Fruit fly (Drosophila melanogaster) whole organism, embryonic: ENCODE data around the gene Syx16.

Experiments used
- Abd-B ChIP-seq: fragments of 200-800 bp; sonication (Bioruptor generic); optimal IDR thresholded peaks from 2 replicates; lab custom pipeline; 2018; ENCODE audit warnings: missing biosample characterization, mild to moderate bottlenecking, missing genetic modification characterization, moderate library complexity
- Ada2b ChIP-seq: fragments of 200-800 bp; sonication (Bioruptor generic); IDR thresholded peaks from 2 replicates; pipeline ENCODE4 v1.3.6; 2022; ENCODE audit warnings: missing biosample characterization, missing genetic modification characterization
- BEAF-32 ChIP-seq: fragments of 200-800 bp; sonication (Bioruptor generic); optimal IDR thresholded peaks from 3 replicates; lab custom pipeline; 2017; ENCODE audit warnings: missing biosample characterization, missing genetic modification characterization, mild to moderate bottlenecking, moderate library complexity, missing genetic modification reagents
- Bgb ChIP-seq: fragments of 200-800 bp; sonication (Bioruptor generic); IDR thresholded peaks from 2 replicates; pipeline ENCODE4 v1.3.6; 2022; ENCODE audit warnings: missing biosample characterization, missing genetic modification characterization; ENCODE audit not compliant: partially characterized antibody
- BtbVII ChIP-seq: fragments of 200-800 bp; sonication (Bioruptor generic); optimal IDR thresholded peaks from 3 replicates; lab custom pipeline; 2017; ENCODE audit warnings: missing biosample characterization, mild to moderate bottlenecking, missing genetic modification characterization
- CG12236 ChIP-seq: fragments of 200-800 bp; sonication (Bioruptor generic); optimal IDR thresholded peaks from 2 replicates; lab custom pipeline; 2016; ENCODE audit warnings: missing biosample characterization, missing genetic modification characterization
- CG12659 ChIP-seq: fragments of 200-800 bp; sonication (Bioruptor generic); optimal IDR thresholded peaks from 3 replicates; lab custom pipeline; 2017; ENCODE audit warnings: mild to moderate bottlenecking, missing biosample characterization, missing genetic modification reagents, missing genetic modification characterization
- CG14667 ChIP-seq: fragments of 200-800 bp; sonication (Bioruptor generic); IDR thresholded peaks from 2 replicates; pipeline ENCODE4 v1.3.6; 2022; ENCODE audit warnings: missing biosample characterization, missing genetic modification characterization
- CG14710 ChIP-seq: fragments of 200-800 bp; sonication (Bioruptor generic); optimal IDR thresholded peaks from 3 replicates; lab custom pipeline; 2019; ENCODE audit warnings: missing biosample characterization, mild to moderate bottlenecking, missing genetic modification characterization, moderate library complexity
- CG1603 ChIP-seq: fragments of 200-800 bp; sonication (Bioruptor generic); optimal IDR thresholded peaks from 2 replicates; lab custom pipeline; 2019; ENCODE audit warnings: missing biosample characterization, mild to moderate bottlenecking, missing genetic modification characterization, moderate library complexity
- CG16813 ChIP-seq: fragments of 200-800 bp; sonication (Bioruptor generic); IDR thresholded peaks from 3 replicates; pipeline ENCODE4 v1.3.6; 2022; ENCODE audit warnings: missing biosample characterization, missing genetic modification characterization; ENCODE audit not compliant: partially characterized antibody
- CG17186 ChIP-seq: fragments of 200-800 bp; sonication (Bioruptor generic); optimal IDR thresholded peaks from 3 replicates; lab custom pipeline; 2017; ENCODE audit warnings: missing biosample characterization, missing genetic modification reagents, missing genetic modification characterization
- CG17912 ChIP-seq: fragments of 200-800 bp; sonication (Bioruptor generic); optimal IDR thresholded peaks from 2 replicates; lab custom pipeline; 2018; ENCODE audit warnings: missing biosample characterization, mild to moderate bottlenecking, missing genetic modification characterization
- CG18599 ChIP-seq: fragments of 200-800 bp; sonication (Bioruptor generic); optimal IDR thresholded peaks from 3 replicates; lab custom pipeline; 2017; ENCODE audit warnings: missing biosample characterization, missing genetic modification characterization, mild to moderate bottlenecking, moderate library complexity, missing genetic modification reagents
- CG2199 ChIP-seq: fragments of 200-800 bp; sonication (Bioruptor generic); IDR thresholded peaks from 3 replicates; pipeline ENCODE4 v1.3.6; 2022; ENCODE audit warnings: missing biosample characterization, missing genetic modification characterization
- CG34422 ChIP-seq: fragments of 200-800 bp; sonication (Bioruptor generic); IDR thresholded peaks from 3 replicates; pipeline ENCODE4 v1.3.6; 2022; ENCODE audit warnings: missing biosample characterization, missing genetic modification characterization
- CG4707 ChIP-seq: fragments of 200-800 bp; sonication (Bioruptor generic); optimal IDR thresholded peaks from 2 replicates; lab custom pipeline; 2018; ENCODE audit warnings: missing biosample characterization, mild to moderate bottlenecking, missing genetic modification characterization, moderate library complexity
- CG7987 ChIP-seq: fragments of 200-800 bp; sonication (Bioruptor generic); optimal IDR thresholded peaks from 2 replicates; lab custom pipeline; 2018; ENCODE audit warnings: missing biosample characterization, mild to moderate bottlenecking, missing genetic modification characterization, moderate library complexity
- CG9876 ChIP-seq: fragments of 200-800 bp; sonication (Bioruptor generic); optimal IDR thresholded peaks from 2 replicates; lab custom pipeline; 2016; ENCODE audit warnings: missing biosample characterization, missing genetic modification characterization
- CkIIα-i1 ChIP-seq: fragments of 200-800 bp; sonication (Bioruptor generic); IDR thresholded peaks from 2 replicates; pipeline ENCODE4 v1.3.6; 2022; ENCODE audit warnings: missing biosample characterization, missing genetic modification characterization
- D ChIP-seq, 2 experiments: fragments of 200-800 bp in 1 of 2; fragments of >200 bp in 1 of 2; sonication (Bioruptor generic) in 1 of 2; optimal IDR thresholded peaks; 2 replicates in 1 of 2; 3 replicates in 1 of 2; lab custom pipeline; 2017; ENCODE audit warnings: mild to moderate bottlenecking in 1 of 2, missing biosample characterization in 1 of 2, missing genetic modification characterization in 1 of 2, missing genetic modification reagents in 1 of 2
- Dp ChIP-seq: fragments of 200-800 bp; sonication (Bioruptor generic); optimal IDR thresholded peaks from 2 replicates; lab custom pipeline; 2018; ENCODE audit warnings: missing biosample characterization, mild to moderate bottlenecking, missing genetic modification characterization, moderate library complexity
- Dref ChIP-seq: fragments of 200-800 bp; sonication (Bioruptor generic); IDR thresholded peaks from 2 replicates; pipeline ENCODE4 v1.3.6; 2022; ENCODE audit warnings: missing biosample characterization, missing genetic modification characterization
- Drgx ChIP-seq: fragments of 200-800 bp; sonication (Bioruptor generic); IDR thresholded peaks from 2 replicates; pipeline ENCODE4 v1.3.6; 2022; ENCODE audit warnings: missing biosample characterization, missing genetic modification characterization
- E2f2 ChIP-seq: fragments of 200-800 bp; sonication (Bioruptor generic); IDR thresholded peaks from 2 replicates; pipeline ENCODE4 v1.3.6; 2022; ENCODE audit warnings: missing biosample characterization, missing genetic modification characterization
- ERR ChIP-seq: fragments of 200-800 bp; sonication (Bioruptor generic); optimal IDR thresholded peaks from 2 replicates; lab custom pipeline; 2016; ENCODE audit warnings: missing biosample characterization, missing genetic modification characterization
- Gug ChIP-seq: fragments of 200-800 bp; sonication (Bioruptor generic); IDR thresholded peaks from 4 replicates; pipeline ENCODE4 v1.3.6; 2022; ENCODE audit warnings: missing biosample characterization, missing genetic modification characterization
- H15 ChIP-seq: fragments of 200-800 bp; sonication (Bioruptor generic); IDR thresholded peaks from 3 replicates; pipeline ENCODE4 v1.3.6; 2022; ENCODE audit warnings: missing biosample characterization, missing genetic modification characterization
- MBD-R2 ChIP-seq: fragments of 200-800 bp; sonication (Bioruptor generic); IDR thresholded peaks from 2 replicates; pipeline ENCODE4 v1.3.6; 2022; ENCODE audit warnings: missing biosample characterization, missing genetic modification characterization
- Mad ChIP-seq: fragments of 200-800 bp; sonication (Bioruptor generic); optimal IDR thresholded peaks from 2 replicates; lab custom pipeline; 2016; ENCODE audit warnings: missing biosample characterization, missing genetic modification characterization
- Max ChIP-seq: fragments of 200-800 bp; sonication (Bioruptor generic); optimal IDR thresholded peaks from 2 replicates; lab custom pipeline; 2016; ENCODE audit warnings: missing biosample characterization, mild to moderate bottlenecking, missing genetic modification characterization
- Mrtf ChIP-seq: fragments of 200-800 bp; sonication (Bioruptor generic); IDR thresholded peaks from 3 replicates; pipeline ENCODE4 v1.3.6; 2022; ENCODE audit warnings: missing biosample characterization, missing genetic modification characterization
- Myb ChIP-seq: fragments of 200-800 bp; sonication (Bioruptor generic); optimal IDR thresholded peaks from 2 replicates; lab custom pipeline; 2016; ENCODE audit warnings: missing biosample characterization, missing genetic modification characterization
- NfI ChIP-seq: fragments of 200-800 bp; sonication (Bioruptor generic); optimal IDR thresholded peaks from 3 replicates; lab custom pipeline; 2018; ENCODE audit warnings: missing biosample characterization, mild to moderate bottlenecking, missing genetic modification characterization, moderate library complexity
- Xrp1 ChIP-seq: fragments of 200-800 bp; sonication (Bioruptor generic); IDR thresholded peaks from 2 replicates; pipeline ENCODE4 v1.3.6; 2022; ENCODE audit warnings: missing biosample characterization, missing genetic modification characterization
- bab2 ChIP-seq: fragments of 200-800 bp; sonication (Bioruptor generic); optimal IDR thresholded peaks from 2 replicates; lab custom pipeline; 2016; ENCODE audit warnings: missing biosample characterization, missing genetic modification characterization
- bbx ChIP-seq: fragments of 200-800 bp; sonication (Bioruptor generic); IDR thresholded peaks from 2 replicates; pipeline ENCODE4 v1.3.6; 2022; ENCODE audit warnings: missing biosample characterization, missing genetic modification characterization; ENCODE audit not compliant: partially characterized antibody
- br ChIP-seq: fragments of >200 bp; optimal IDR thresholded peaks from 2 replicates; lab custom pipeline; 2017
- btn ChIP-seq: fragments of 200-800 bp; sonication (Bioruptor generic); optimal IDR thresholded peaks from 2 replicates; lab custom pipeline; 2016; ENCODE audit warnings: missing biosample characterization, missing genetic modification characterization
- cg ChIP-seq: fragments of 200-800 bp; sonication (Bioruptor generic); optimal IDR thresholded peaks from 3 replicates; lab custom pipeline; 2019; ENCODE audit warnings: missing biosample characterization, mild to moderate bottlenecking, missing genetic modification characterization, moderate library complexity
- chn ChIP-seq: fragments of 200-800 bp; sonication (Bioruptor generic); optimal IDR thresholded peaks from 2 replicates; lab custom pipeline; 2016; ENCODE audit warnings: missing biosample characterization, missing genetic modification characterization
- croc ChIP-seq: fragments of 200-800 bp; sonication (Bioruptor generic); conservative IDR thresholded peaks from 3 replicates; pipeline ENCODE4 v1.3.6; 2022; ENCODE audit warnings: missing biosample characterization, missing genetic modification characterization
- fd64A ChIP-seq: fragments of 200-800 bp; sonication (Bioruptor generic); optimal IDR thresholded peaks from 3 replicates; lab custom pipeline; 2018; ENCODE audit warnings: missing biosample characterization, mild to moderate bottlenecking, missing genetic modification characterization
- fu2 ChIP-seq: fragments of 200-800 bp; sonication (Bioruptor generic); optimal IDR thresholded peaks from 2 replicates; lab custom pipeline; 2016; ENCODE audit warnings: missing biosample characterization, missing genetic modification characterization
- gce ChIP-seq: fragments of 200-800 bp; sonication (Bioruptor generic); IDR thresholded peaks from 3 replicates; pipeline ENCODE4 v1.3.6; 2022; ENCODE audit warnings: missing biosample characterization, missing genetic modification characterization
- gfzf ChIP-seq: fragments of 200-800 bp; sonication (Bioruptor generic); optimal IDR thresholded peaks from 2 replicates; lab custom pipeline; 2016; ENCODE audit warnings: missing biosample characterization, mild to moderate bottlenecking, missing genetic modification characterization, moderate library complexity
- knrl ChIP-seq: fragments of 200-800 bp; sonication (Bioruptor generic); IDR thresholded peaks from 3 replicates; pipeline ENCODE4 v1.3.6; 2022; ENCODE audit warnings: missing biosample characterization, missing genetic modification characterization; ENCODE audit not compliant: partially characterized antibody
- lola ChIP-seq, 3 experiments: fragments of >200 bp in 2 of 3; fragments of 200-800 bp in 1 of 3; sonication (Bioruptor generic) in 1 of 3; optimal IDR thresholded peaks; 2 replicates each; lab custom pipeline; 2017 to 2019; ENCODE audit warnings: missing biosample characterization in 3 of 3, missing genetic modification characterization in 3 of 3, mild to moderate bottlenecking in 1 of 3, moderate library complexity in 1 of 3
- pzg ChIP-seq: fragments of 200-800 bp; sonication (Bioruptor generic); optimal IDR thresholded peaks from 3 replicates; lab custom pipeline; 2018; ENCODE audit warnings: missing biosample characterization, mild to moderate bottlenecking, missing genetic modification characterization, moderate library complexity
- unc-4 ChIP-seq: fragments of 200-800 bp; sonication (Bioruptor generic); IDR thresholded peaks from 2 replicates; pipeline ENCODE4 v1.3.6; 2022; ENCODE audit warnings: missing biosample characterization, missing genetic modification characterization; ENCODE audit not compliant: partially characterized antibody

The Syx16 gene

dm6 chrX:20391230-20391629 is 2.3 kb downstream of the Syx16 start (continued):
- no peak for TF ChIP-seq chn (GFP tag; lab: Kevin White, UChicago)
- TF ChIP-seq CG12659 (GFP tag; lab: Kevin White, UChicago), result peak; percentile 15
- TF ChIP-seq D (optimal IDR thresholded peaks at IDR 0.05; lab: Kevin White, UChicago), result no peak
- TF ChIP-seq D (GFP tag; optimal IDR thresholded peaks at IDR 0.05; lab: Kevin White, UChicago), result no peak
- 0 out of 2 replicates have a peak, but pooled peaks have one; percentile 16 for TF ChIP-seq unc-4 (GFP tag; lab: Robert Waterston, UW)
- no peak for TF ChIP-seq CkIIα-i1
- no peak for TF ChIP-seq Abd-B (GFP tag; lab: Kevin White, UChicago)
- TF ChIP-seq CG9876 (GFP tag; lab: Kevin White, UChicago), result no peak
- TF ChIP-seq CG7987 (GFP tag; lab: Kevin White, UChicago), result no peak
- TF ChIP-seq br (lab: Kevin White, UChicago), result no peak
- no peak for TF ChIP-seq CG17912 (GFP tag; lab: Kevin White, UChicago)
- no peak for TF ChIP-seq Drgx (GFP tag; lab: Robert Waterston, UW)
- peak; percentile 82 for TF ChIP-seq gfzf (GFP tag; lab: Kevin White, UChicago)
- peak; percentile 35 for TF ChIP-seq CG14710 (tag; lab: Kevin White, UChicago)
- TF ChIP-seq H15 (GFP tag; lab: Robert Waterston, UW), result 0 out of 3 replicates have a peak, but pooled peaks have one; percentile 12
- 0 out of 3 replicates have a peak, but pooled peaks have one; percentile 31 for TF ChIP-seq CG2199 (GFP tag; lab: Robert Waterston, UW)
- no peak for TF ChIP-seq fd64A (GFP tag; lab: Kevin White, UChicago)
- TF ChIP-seq CG16813 (GFP tag; lab: Robert Waterston, UW), result peak; percentile 43; the same call in 1 of the 3 replicates
- TF ChIP-seq Dref, result peak; percentile 36; the same call in 1 of the 2 replicates
- peak; percentile 75 for TF ChIP-seq pzg
- TF ChIP-seq lola (GFP tag; optimal IDR thresholded peaks at IDR 0.05; lab: Kevin White, UChicago), result no peak
- peak; percentile 55 for TF ChIP-seq Bgb
- TF ChIP-seq bab2 (GFP tag; lab: Kevin White, UChicago), result no peak
- 0 out of 2 replicates have a peak, but pooled peaks have one; percentile 34 for TF ChIP-seq bbx (GFP tag; lab: Robert Waterston, UW)
- peak; percentile 28; the same call in 1 of the 3 replicates for TF ChIP-seq knrl
- TF ChIP-seq BtbVII, result no peak
- peak; percentile 78 for TF ChIP-seq CG1603 (tag; lab: Kevin White, UChicago)
- peak; percentile 78 for TF ChIP-seq Max (GFP tag; lab: Kevin White, UChicago)
- TF ChIP-seq Ada2b, result no peak
- TF ChIP-seq croc (GFP tag; lab: Robert Waterston, UW), result no peak
- peak; percentile 87 for TF ChIP-seq MBD-R2
- peak; percentile 16 for TF ChIP-seq CG17186 (GFP tag; lab: Kevin White, UChicago)
- TF ChIP-seq CG18599 (GFP tag; lab: Kevin White, UChicago), result no peak
- peak; percentile 39 for TF ChIP-seq BEAF-32
- no peak for TF ChIP-seq gce
- TF ChIP-seq Mad (GFP tag; lab: Kevin White, UChicago), result no peak
- no peak for TF ChIP-seq CG12236 (GFP tag; lab: Kevin White, UChicago)
- no peak for TF ChIP-seq Mrtf (GFP tag; lab: Robert Waterston, UW)
- TF ChIP-seq btn (GFP tag; lab: Kevin White, UChicago), result no peak
- TF ChIP-seq Xrp1 (GFP tag; lab: Robert Waterston, UW), result no peak
- peak; percentile 42 for TF ChIP-seq E2f2
- TF ChIP-seq fu2 (GFP tag; lab: Kevin White, UChicago), result no peak
- no peak for TF ChIP-seq CG4707 (GFP tag; lab: Kevin White, UChicago)
- peak; percentile 41; the same call in 1 of the 3 replicates for TF ChIP-seq CG34422 (GFP tag; lab: Robert Waterston, UW)
- TF ChIP-seq cg (GFP tag; lab: Kevin White, UChicago), result no peak
- no peak for TF ChIP-seq NfI (GFP tag; lab: Kevin White, UChicago)
- no peak for TF ChIP-seq ERR
- TF ChIP-seq Dp, result peak; percentile 38
- TF ChIP-seq Myb, result peak; percentile 52
- TF ChIP-seq CG14667 (GFP tag; lab: Robert Waterston, UW), result no peak
- TF ChIP-seq Gug (GFP tag; lab: Robert Waterston, UW), result no peak
